Worm (Caenorhabditis elegans) whole organism, L4/young adult: Measurements from ENCODE around the gene ZK1307.2.

Source experiments
- W03F9.2 ChIP-seq: fragments of 150-350 bp; optimal IDR thresholded peaks from 2 replicates; lab custom pipeline; 2014; ENCODE audit warnings: missing biosample characterization, missing genetic modification characterization
- him-1 ChIP-seq: sonication (generic microtip); optimal IDR thresholded peaks from 2 replicates; lab custom pipeline; 2016; ENCODE audit warnings: missing genotype, missing genetic modification reagents, missing genetic modification characterization, missing compliant biosample characterization

- no peak for TF ChIP-seq him-1
- no peak for TF ChIP-seq W03F9.2 (tag; lab: Kevin White, UChicago)
Measured at ce11 chrII:9653679-9654078, at the start of gene ZK1307.2.
